Fruit fly (Drosophila melanogaster) whole organism, embryonic: ENCODE data around the gene CG13038.

Source experiments
- Atf3 ChIP-seq: fragments of 200-800 bp; sonication (Bioruptor generic); optimal IDR thresholded peaks from 3 replicates; lab custom pipeline; 2016; ENCODE audit warnings: missing biosample characterization, missing genetic modification characterization
- Blimp-1 ChIP-seq: fragments of 200-800 bp; sonication (Bioruptor generic); optimal IDR thresholded peaks from 3 replicates; lab custom pipeline; 2018; ENCODE audit warnings: missing biosample characterization, missing genetic modification characterization, mild to moderate bottlenecking, moderate library complexity, missing genetic modification reagents
- CG11723 ChIP-seq: fragments of 200-800 bp; sonication (Bioruptor generic); optimal IDR thresholded peaks from 2 replicates; lab custom pipeline; 2017; ENCODE audit warnings: missing biosample characterization, mild to moderate bottlenecking, missing genetic modification characterization
- CG13123 ChIP-seq: fragments of 200-800 bp; sonication (Bioruptor generic); optimal IDR thresholded peaks from 2 replicates; lab custom pipeline; 2016; ENCODE audit warnings: missing biosample characterization, missing genetic modification characterization
- CG14667 ChIP-seq: fragments of 200-800 bp; sonication (Bioruptor generic); IDR thresholded peaks from 2 replicates; pipeline ENCODE4 v1.3.6; 2022; ENCODE audit warnings: missing biosample characterization, missing genetic modification characterization
- CG15269 ChIP-seq: fragments of 200-800 bp; sonication (Bioruptor generic); optimal IDR thresholded peaks from 2 replicates; lab custom pipeline; 2018; ENCODE audit warnings: missing biosample characterization, mild to moderate bottlenecking, missing genetic modification characterization, moderate library complexity
- CG18011 ChIP-seq: fragments of 200-800 bp; sonication (Bioruptor generic); optimal IDR thresholded peaks from 2 replicates; lab custom pipeline; 2017; ENCODE audit warnings: missing biosample characterization, missing genetic modification characterization, mild to moderate bottlenecking, moderate library complexity, missing genotype
- CG18476 ChIP-seq: fragments of 200-800 bp; sonication (Bioruptor generic); optimal IDR thresholded peaks from 2 replicates; lab custom pipeline; 2016; ENCODE audit warnings: missing biosample characterization, mild to moderate bottlenecking, missing genetic modification characterization
- CG18619 ChIP-seq: fragments of 200-800 bp; sonication (Bioruptor generic); optimal IDR thresholded peaks from 3 replicates; lab custom pipeline; 2017; ENCODE audit warnings: missing biosample characterization, mild to moderate bottlenecking, missing genetic modification characterization
- CG31388 ChIP-seq: fragments of 200-800 bp; sonication (Bioruptor generic); optimal IDR thresholded peaks from 2 replicates; lab custom pipeline; 2016; ENCODE audit warnings: missing biosample characterization, missing genetic modification characterization
- CG4820 ChIP-seq: fragments of 200-800 bp; sonication (Bioruptor generic); optimal IDR thresholded peaks from 3 replicates; lab custom pipeline; 2016; ENCODE audit warnings: missing biosample characterization, missing genetic modification characterization
- CG8290 ChIP-seq, 3 experiments: fragments of 200-800 bp; sonication (Bioruptor generic); optimal IDR thresholded peaks; 2 replicates each; lab custom pipeline; 2016 to 2019; ENCODE audit warnings: missing biosample characterization in 3 of 3, missing genetic modification characterization in 3 of 3, mild to moderate bottlenecking in 2 of 3, moderate library complexity in 1 of 3
- CG8359 ChIP-seq: fragments of 200-800 bp; sonication (Bioruptor generic); optimal IDR thresholded peaks from 2 replicates; lab custom pipeline; 2017; ENCODE audit warnings: missing biosample characterization, mild to moderate bottlenecking, missing genetic modification characterization, borderline replicate concordance
- CG9932 ChIP-seq: fragments of 200-800 bp; sonication (Bioruptor generic); IDR thresholded peaks from 2 replicates; pipeline ENCODE4 v1.3.6; 2022; ENCODE audit warnings: missing biosample characterization, missing genetic modification characterization
- CoRest ChIP-seq: fragments of 200-800 bp; sonication (Bioruptor generic); optimal IDR thresholded peaks from 3 replicates; lab custom pipeline; 2018; ENCODE audit warnings: missing biosample characterization, mild to moderate bottlenecking, missing genetic modification characterization, moderate library complexity
- CrebB ChIP-seq: fragments of 200-800 bp; sonication (Bioruptor generic); optimal IDR thresholded peaks from 3 replicates; lab custom pipeline; 2018; ENCODE audit warnings: missing biosample characterization, mild to moderate bottlenecking, missing genetic modification characterization
- D ChIP-seq, 2 experiments: fragments of 200-800 bp in 1 of 2; fragments of >200 bp in 1 of 2; sonication (Bioruptor generic) in 1 of 2; optimal IDR thresholded peaks; 2 replicates in 1 of 2; 3 replicates in 1 of 2; lab custom pipeline; 2017; ENCODE audit warnings: mild to moderate bottlenecking in 1 of 2, missing biosample characterization in 1 of 2, missing genetic modification characterization in 1 of 2, missing genetic modification reagents in 1 of 2
- Dip2 ChIP-seq: fragments of 200-800 bp; sonication (Bioruptor generic); IDR thresholded peaks from 2 replicates; pipeline ENCODE4 v1.3.6; 2022; ENCODE audit warnings: missing biosample characterization, missing genetic modification characterization
- Dip3 ChIP-seq: fragments of 200-800 bp; sonication (Bioruptor generic); optimal IDR thresholded peaks from 3 replicates; lab custom pipeline; 2016; ENCODE audit warnings: missing biosample characterization, missing genetic modification characterization
- Dp ChIP-seq: fragments of 200-800 bp; sonication (Bioruptor generic); optimal IDR thresholded peaks from 2 replicates; lab custom pipeline; 2018; ENCODE audit warnings: missing biosample characterization, mild to moderate bottlenecking, missing genetic modification characterization, moderate library complexity
- Ets65A ChIP-seq: fragments of 200-800 bp; sonication (Bioruptor generic); peaks from one replicate; lab custom pipeline; 2016; ENCODE audit warnings: missing biosample characterization, missing genetic modification characterization
- Gug ChIP-seq: fragments of 200-800 bp; sonication (Bioruptor generic); IDR thresholded peaks from 4 replicates; pipeline ENCODE4 v1.3.6; 2022; ENCODE audit warnings: missing biosample characterization, missing genetic modification characterization
- Mrtf ChIP-seq: fragments of 200-800 bp; sonication (Bioruptor generic); IDR thresholded peaks from 3 replicates; pipeline ENCODE4 v1.3.6; 2022; ENCODE audit warnings: missing biosample characterization, missing genetic modification characterization
- Neu2 ChIP-seq: fragments of 200-800 bp; sonication (Bioruptor generic); optimal IDR thresholded peaks from 3 replicates; lab custom pipeline; 2016; ENCODE audit warnings: missing biosample characterization, missing genetic modification characterization, borderline replicate concordance
- Sox100B ChIP-seq: fragments of 200-800 bp; sonication (Bioruptor generic); optimal IDR thresholded peaks from 3 replicates; lab custom pipeline; 2018; ENCODE audit warnings: missing biosample characterization, mild to moderate bottlenecking, missing genetic modification characterization
- aop ChIP-seq: fragments of 200-800 bp; sonication (Bioruptor generic); IDR thresholded peaks from 2 replicates; pipeline ENCODE4 v1.3.6; 2022; ENCODE audit warnings: missing biosample characterization, missing genetic modification characterization
- ase ChIP-seq: fragments of 200-800 bp; sonication (Bioruptor generic); IDR thresholded peaks from 3 replicates; pipeline ENCODE4 v1.3.6; 2022; ENCODE audit warnings: missing biosample characterization, missing genetic modification characterization
- cato ChIP-seq: fragments of 200-800 bp; sonication (Bioruptor generic); optimal IDR thresholded peaks from 2 replicates; lab custom pipeline; 2016; ENCODE audit warnings: missing biosample characterization, missing genetic modification characterization, borderline replicate concordance
- chif ChIP-seq, 2 experiments: fragments of 200-800 bp; sonication (Bioruptor generic); optimal IDR thresholded peaks; 3 replicates each; lab custom pipeline; 2016; ENCODE audit warnings: missing biosample characterization in 2 of 2, missing genetic modification characterization in 2 of 2
- chm ChIP-seq: fragments of 200-800 bp; sonication (Bioruptor generic); IDR thresholded peaks from 2 replicates; pipeline ENCODE4 v1.3.6; 2022; ENCODE audit warnings: missing biosample characterization, missing genetic modification characterization
- dati ChIP-seq: fragments of 200-800 bp; sonication (Bioruptor generic); IDR thresholded peaks from 2 replicates; pipeline ENCODE4 v1.3.6; 2022; ENCODE audit warnings: missing biosample characterization, missing genetic modification characterization
- dimm ChIP-seq: fragments of 200-800 bp; sonication (Bioruptor generic); IDR thresholded peaks from 2 replicates; pipeline ENCODE4 v1.3.6; 2022; ENCODE audit warnings: missing biosample characterization, missing genetic modification characterization
- en ChIP-seq: fragments of 200-800 bp; sonication (Bioruptor generic); optimal IDR thresholded peaks from 2 replicates; lab custom pipeline; 2016; ENCODE audit warnings: missing biosample characterization, missing genetic modification characterization
- grau ChIP-seq: fragments of 200-800 bp; optimal IDR thresholded peaks from 3 replicates; lab custom pipeline; 2019; ENCODE audit warnings: missing biosample characterization, mild to moderate bottlenecking, missing genetic modification characterization, moderate library complexity
- gro ChIP-seq: fragments of 200-800 bp; sonication (Bioruptor generic); optimal IDR thresholded peaks from 2 replicates; lab custom pipeline; 2016; ENCODE audit warnings: missing biosample characterization, missing genetic modification characterization
- lmd ChIP-seq: fragments of 200-800 bp; sonication (Bioruptor generic); IDR thresholded peaks from 2 replicates; pipeline ENCODE4 v1.3.6; 2022; ENCODE audit warnings: missing biosample characterization, missing genetic modification characterization
- nerfin-1 ChIP-seq: fragments of 200-800 bp; sonication (Bioruptor generic); optimal IDR thresholded peaks from 3 replicates; lab custom pipeline; 2019; ENCODE audit warnings: missing biosample characterization, mild to moderate bottlenecking, missing genetic modification characterization, moderate library complexity
- nmo ChIP-seq: fragments of 200-800 bp; sonication (Bioruptor generic); optimal IDR thresholded peaks from 2 replicates; lab custom pipeline; 2018; ENCODE audit warnings: missing biosample characterization, mild to moderate bottlenecking, missing genetic modification characterization, moderate library complexity
- psq ChIP-seq: fragments of 200-800 bp; sonication (Bioruptor generic); optimal IDR thresholded peaks from 2 replicates; lab custom pipeline; 2017; ENCODE audit warnings: missing biosample characterization, missing genetic modification characterization
- rib ChIP-seq: fragments of 200-800 bp; sonication (Bioruptor generic); IDR thresholded peaks from 2 replicates; pipeline ENCODE4 v1.3.6; 2022; ENCODE audit warnings: missing biosample characterization, missing genetic modification characterization
- row ChIP-seq: fragments of 200-800 bp; sonication (Bioruptor generic); IDR thresholded peaks from 3 replicates; pipeline ENCODE4 v1.3.6; 2022; ENCODE audit warnings: missing biosample characterization, missing genetic modification characterization
- sc ChIP-seq, 3 experiments: fragments of >200 bp in 2 of 3; fragments of 200-800 bp in 1 of 3; sonication (Bioruptor generic) in 1 of 3; optimal IDR thresholded peaks; 2 replicates in 2 of 3; 3 replicates in 1 of 3; lab custom pipeline; 2017; ENCODE audit warnings: mild to moderate bottlenecking in 1 of 3, missing biosample characterization in 1 of 3, missing genetic modification characterization in 1 of 3, missing genetic modification reagents in 1 of 3
- sd ChIP-seq: fragments of 200-800 bp; sonication (Bioruptor generic); optimal IDR thresholded peaks from 3 replicates; lab custom pipeline; 2018; ENCODE audit warnings: missing biosample characterization, mild to moderate bottlenecking, missing genetic modification characterization, moderate library complexity
- slp2 ChIP-seq: fragments of 200-800 bp; sonication (Bioruptor generic); optimal IDR thresholded peaks from 2 replicates; lab custom pipeline; 2016; ENCODE audit warnings: missing biosample characterization, missing genetic modification characterization
- sob ChIP-seq: fragments of 200-800 bp; sonication (Bioruptor generic); IDR thresholded peaks from 2 replicates; pipeline ENCODE4 v1.3.6; 2022; ENCODE audit warnings: missing biosample characterization, missing genetic modification characterization
- tap ChIP-seq: fragments of 200-800 bp; optimal IDR thresholded peaks from 3 replicates; lab custom pipeline; 2019; ENCODE audit warnings: missing biosample characterization, mild to moderate bottlenecking, missing genetic modification characterization, moderate library complexity
- unpg ChIP-seq: fragments of 200-800 bp; sonication (Bioruptor generic); optimal IDR thresholded peaks from 3 replicates; lab custom pipeline; 2018; ENCODE audit warnings: missing biosample characterization, mild to moderate bottlenecking, missing genetic modification characterization, moderate library complexity
- zfh1 ChIP-seq: fragments of 200-800 bp; sonication (Bioruptor generic); IDR thresholded peaks from 3 replicates; pipeline ENCODE4 v1.3.6; 2022; ENCODE audit warnings: missing biosample characterization, missing genetic modification characterization

CG13038 gene

DNA sequence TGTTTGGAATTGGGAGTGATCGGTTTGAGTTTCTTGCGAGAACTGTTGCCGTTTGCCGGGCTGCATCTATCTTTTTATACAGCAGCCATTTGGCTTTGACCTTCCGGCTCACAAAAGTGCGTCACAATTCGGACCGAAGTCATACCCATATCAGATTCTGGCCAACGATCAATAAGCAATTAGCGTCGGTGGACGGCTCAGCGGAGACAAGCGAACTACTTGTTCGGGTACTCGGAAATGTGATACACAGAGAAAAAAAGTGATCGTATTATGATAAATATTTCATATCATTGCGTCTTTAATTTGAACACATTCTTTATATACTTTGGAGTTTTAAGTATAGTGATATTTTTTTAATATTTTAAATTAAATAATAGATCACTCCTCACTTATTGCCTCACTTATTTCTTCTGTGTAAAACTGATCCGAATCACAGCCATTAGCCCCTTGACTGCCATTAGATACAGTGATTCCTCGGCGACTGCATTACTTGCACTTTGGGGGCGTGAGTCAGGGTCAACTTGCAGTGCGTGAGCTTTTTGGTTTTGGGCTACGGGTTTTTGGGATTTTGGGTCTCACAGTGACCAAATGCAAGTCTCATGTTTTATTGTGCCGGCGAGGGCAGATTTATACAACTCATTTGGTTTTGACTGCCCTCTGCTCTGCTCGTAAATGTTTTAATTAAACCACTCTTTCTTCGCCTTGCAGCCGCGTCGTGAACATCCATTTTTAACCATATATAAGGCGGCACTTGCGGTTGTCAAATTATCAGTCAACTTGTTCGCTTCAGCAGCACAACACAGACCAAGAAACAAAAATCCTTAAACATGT is 21.7 kb downstream of the CG13038 start, which contains the start of the genes CG13043 and CG13063 (continued):
- TF ChIP-seq sc (optimal IDR thresholded peaks at IDR 0.05; lab: Kevin White, UChicago) = no peak
- no peak for TF ChIP-seq sc (GFP tag; optimal IDR thresholded peaks at IDR 0.05; lab: Kevin White, UChicago)
- TF ChIP-seq CG15269 (tag; lab: Kevin White, UChicago) = peak; percentile 41
- TF ChIP-seq Atf3 = no peak
- no peak for TF ChIP-seq ase
- TF ChIP-seq Dip2 (GFP tag; lab: Robert Waterston, UW) = no peak
- peak; percentile 41; the same call in 1 of the 3 replicates for TF ChIP-seq row (GFP tag; lab: Robert Waterston, UW)
- no peak for TF ChIP-seq chif (GFP tag; optimal IDR thresholded peaks at IDR 0.05; lab: Kevin White, UChicago)
- no peak for TF ChIP-seq aop
- TF ChIP-seq CG9932 (GFP tag; lab: Robert Waterston, UW) = no peak
- peak; percentile 7 for TF ChIP-seq CoRest (tag; lab: Kevin White, UChicago)
- TF ChIP-seq CG14667 (GFP tag; lab: Robert Waterston, UW) = no peak
- no peak for TF ChIP-seq nerfin-1
- TF ChIP-seq rib = no peak
- TF ChIP-seq Dp (GFP tag; lab: Kevin White, UChicago) = no peak
- peak; percentile 27 for TF ChIP-seq Blimp-1
- TF ChIP-seq gro (GFP tag; lab: Kevin White, UChicago) = no peak
- TF ChIP-seq sd = no peak
- TF ChIP-seq Ets65A (GFP tag; lab: Kevin White, UChicago) = no peak
- TF ChIP-seq CG31388 (GFP tag; lab: Kevin White, UChicago) = no peak
- TF ChIP-seq unpg (GFP tag; lab: Kevin White, UChicago) = peak; percentile 42
- no peak for TF ChIP-seq Dip3
- TF ChIP-seq CG18011 (GFP tag; lab: Kevin White, UChicago) = no peak
- no peak for TF ChIP-seq Neu2
- no peak for TF ChIP-seq CG8290 (GFP tag; optimal IDR thresholded peaks at IDR 0.05; lab: Kevin White, UChicago)
- no peak for TF ChIP-seq CG8290 (tag; optimal IDR thresholded peaks at IDR 0.05; lab: Kevin White, UChicago)
- no peak for TF ChIP-seq CG4820 (GFP tag; lab: Kevin White, UChicago)
- TF ChIP-seq dati (GFP tag; lab: Robert Waterston, UW) = no peak
- no peak for TF ChIP-seq CG11723 (GFP tag; lab: Kevin White, UChicago)
- TF ChIP-seq zfh1 (GFP tag; lab: Robert Waterston, UW) = no peak
- TF ChIP-seq chm (GFP tag; lab: Robert Waterston, UW) = no peak
- TF ChIP-seq dimm (GFP tag; lab: Robert Waterston, UW) = no peak
- peak; percentile 32 for TF ChIP-seq Sox100B
- peak; percentile 22 for TF ChIP-seq tap (tag; lab: Kevin White, UChicago)
- TF ChIP-seq nmo (GFP tag; lab: Kevin White, UChicago) = peak; percentile 10
- TF ChIP-seq CG18619 (GFP tag; lab: Kevin White, UChicago) = no peak
- no peak for TF ChIP-seq D (optimal IDR thresholded peaks at IDR 0.05; lab: Kevin White, UChicago)
- no peak for TF ChIP-seq D (GFP tag; optimal IDR thresholded peaks at IDR 0.05; lab: Kevin White, UChicago)
- no peak for TF ChIP-seq CG18476
- TF ChIP-seq Mrtf = no peak
- no peak for TF ChIP-seq Gug (GFP tag; lab: Robert Waterston, UW)
- no peak for TF ChIP-seq lmd (GFP tag; lab: Robert Waterston, UW)
- TF ChIP-seq grau (tag; lab: Kevin White, UChicago) = no peak
- no peak for TF ChIP-seq sob (GFP tag; lab: Robert Waterston, UW)
- no peak for TF ChIP-seq slp2 (GFP tag; lab: Kevin White, UChicago)
- no peak for TF ChIP-seq psq (GFP tag; lab: Kevin White, UChicago)
- no peak for TF ChIP-seq CG8359 (GFP tag; lab: Kevin White, UChicago)
- no peak for TF ChIP-seq cato (GFP tag; lab: Kevin White, UChicago)
- TF ChIP-seq CG13123 = no peak
- TF ChIP-seq CrebB = no peak
- no peak for TF ChIP-seq en (GFP tag; lab: Kevin White, UChicago)
